Worm (Caenorhabditis elegans): ENCODE data around the gene rpl-35.
A peak's percentile ranks its signal among the peaks of the same experiment; 100 is the strongest.
"Not testable (repeated sequence)": the region's sequence is repeated elsewhere in the genome, so short reads cannot be mapped to it uniquely, and the experiment has no call there.

rpl-35 gene

DNA sequence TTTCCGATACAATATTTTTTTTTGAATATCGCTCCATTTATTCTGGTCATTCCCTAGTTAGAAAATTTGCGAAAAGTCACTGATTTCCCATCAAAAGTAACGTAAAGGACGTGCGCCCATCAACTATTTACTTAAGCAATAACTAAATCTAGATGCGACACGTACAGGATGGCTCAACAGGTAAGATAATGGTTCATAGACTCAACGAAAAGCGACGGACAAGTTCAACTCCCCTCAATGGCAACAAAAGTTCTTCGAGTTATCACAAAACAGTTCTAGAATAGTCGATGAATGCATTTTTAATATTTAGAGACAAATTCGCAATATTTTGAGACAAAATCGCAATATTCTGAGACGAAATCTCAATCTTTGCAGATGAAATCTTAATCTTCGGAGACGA, 33.8 kb upstream of the rpl-35 start:
- not testable (repeated sequence) for TF ChIP-seq rpc-1 (optimal IDR thresholded peaks at IDR 0.05)
- peak; percentile 44 for TF ChIP-seq rpc-1 (tag; optimal IDR thresholded peaks at IDR 0.05)
- TF ChIP-seq tbp1 (GFP tag; optimal IDR thresholded peaks at IDR 0.05) = peak; percentile 39
- TF ChIP-seq lin-26 (GFP tag; IDR thresholded peaks at IDR 0.05) = peak; percentile 74; the same call in 1 of the 2 replicates
- TF ChIP-seq B0261.1 (tag; optimal IDR thresholded peaks at IDR 0.05) = peak; percentile 43

DNA sequence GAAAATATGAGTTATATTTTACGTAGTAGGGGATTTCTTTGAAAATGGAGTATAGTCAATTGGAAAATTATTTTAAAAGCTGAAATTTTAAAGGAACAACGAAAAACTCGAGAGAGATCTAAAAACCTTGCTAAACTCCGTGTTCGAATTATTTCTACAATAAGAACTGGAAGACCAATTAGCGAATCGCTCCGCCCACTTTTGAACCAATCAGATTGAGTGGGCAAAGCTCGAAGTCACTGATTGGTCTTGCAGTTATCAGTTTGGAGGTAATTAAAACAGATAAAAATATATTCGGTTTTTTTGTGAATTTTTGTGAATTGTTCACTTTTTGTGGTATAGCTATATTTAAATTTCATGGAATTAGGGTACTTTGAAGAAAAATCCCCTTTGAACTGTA, 31.6 kb upstream of the rpl-35 start:
- TF ChIP-seq pbrm-1 (GFP tag; IDR thresholded peaks at IDR 0.05) (no peak), madf-3 (GFP tag; IDR thresholded peaks at IDR 0.05) (no peak), cebp-2 (GFP tag; IDR thresholded peaks at IDR 0.05) (no peak), mel-28 (tag; optimal IDR thresholded peaks at IDR 0.05; ENCODE audit: borderline replicate concordance) (no peak), F10E7.11 (tag; optimal IDR thresholded peaks at IDR 0.05) (no peak), athp-1 (tag; optimal IDR thresholded peaks at IDR 0.05) (no peak), madf-8 (GFP tag; conservative IDR thresholded peaks at IDR 0.05) (no peak), ztf-26 (tag; optimal IDR thresholded peaks at IDR 0.05) (no peak), nfya-1 (tag; optimal IDR thresholded peaks at IDR 0.05; ENCODE audit: borderline replicate concordance, insufficient read depth) (no peak), lin-40 (tag; optimal IDR thresholded peaks at IDR 0.05) (no peak), repo-1 (tag; optimal IDR thresholded peaks at IDR 0.05) (no peak)

DNA sequence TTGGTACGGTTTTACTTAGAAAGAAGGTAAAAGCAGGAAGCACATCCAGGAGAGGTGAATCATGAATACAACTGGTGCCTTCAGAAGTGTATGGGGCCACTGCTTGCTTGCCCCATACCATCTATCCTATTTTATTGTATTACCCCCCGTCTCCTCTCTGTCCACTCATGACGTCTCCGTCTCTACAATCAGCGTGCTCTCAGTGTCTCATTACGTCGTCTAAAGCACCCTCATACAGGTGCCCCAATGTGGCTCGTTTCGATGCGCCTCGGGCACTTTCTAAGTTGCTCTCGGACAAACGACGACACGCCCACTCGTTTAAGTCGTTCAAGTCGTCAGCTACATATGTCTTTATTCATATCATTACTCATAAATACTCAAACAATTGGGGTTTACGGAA, 30.9 kb upstream of the rpl-35 start:
- TF ChIP-seq dox-1 (GFP tag; IDR thresholded peaks at IDR 0.05) (no peak), ekl-4 (GFP tag; IDR thresholded peaks at IDR 0.05) (0 out of 2 replicates have a peak, but pooled peaks have one; percentile 15), tbp1 (GFP tag; optimal IDR thresholded peaks at IDR 0.05) (peak; percentile 30), ztf-18 (tag; optimal IDR thresholded peaks at IDR 0.05) (peak; percentile 3), F49E8.2 (tag; optimal IDR thresholded peaks at IDR 0.05; ENCODE audit: insufficient read depth) (no peak), madf-6 (GFP tag; IDR thresholded peaks at IDR 0.05) (peak; percentile 49), rcor-1 (GFP tag; IDR thresholded peaks at IDR 0.05) (no peak), ceh-27 (GFP tag; optimal IDR thresholded peaks at IDR 0.05) (no peak), hrde-1 (tag; optimal IDR thresholded peaks at IDR 0.05; ENCODE audit: borderline replicate concordance) (peak; percentile 61), F55B11.4 (tag; optimal IDR thresholded peaks at IDR 0.05; ENCODE audit: borderline replicate concordance, insufficient read depth) (no peak), F57C9.4 (tag; optimal IDR thresholded peaks at IDR 0.05) (no peak), hsf-1 (GFP tag; IDR thresholded peaks at IDR 0.05) (peak; percentile 65; the same call in 1 of the 2 replicates)

DNA sequence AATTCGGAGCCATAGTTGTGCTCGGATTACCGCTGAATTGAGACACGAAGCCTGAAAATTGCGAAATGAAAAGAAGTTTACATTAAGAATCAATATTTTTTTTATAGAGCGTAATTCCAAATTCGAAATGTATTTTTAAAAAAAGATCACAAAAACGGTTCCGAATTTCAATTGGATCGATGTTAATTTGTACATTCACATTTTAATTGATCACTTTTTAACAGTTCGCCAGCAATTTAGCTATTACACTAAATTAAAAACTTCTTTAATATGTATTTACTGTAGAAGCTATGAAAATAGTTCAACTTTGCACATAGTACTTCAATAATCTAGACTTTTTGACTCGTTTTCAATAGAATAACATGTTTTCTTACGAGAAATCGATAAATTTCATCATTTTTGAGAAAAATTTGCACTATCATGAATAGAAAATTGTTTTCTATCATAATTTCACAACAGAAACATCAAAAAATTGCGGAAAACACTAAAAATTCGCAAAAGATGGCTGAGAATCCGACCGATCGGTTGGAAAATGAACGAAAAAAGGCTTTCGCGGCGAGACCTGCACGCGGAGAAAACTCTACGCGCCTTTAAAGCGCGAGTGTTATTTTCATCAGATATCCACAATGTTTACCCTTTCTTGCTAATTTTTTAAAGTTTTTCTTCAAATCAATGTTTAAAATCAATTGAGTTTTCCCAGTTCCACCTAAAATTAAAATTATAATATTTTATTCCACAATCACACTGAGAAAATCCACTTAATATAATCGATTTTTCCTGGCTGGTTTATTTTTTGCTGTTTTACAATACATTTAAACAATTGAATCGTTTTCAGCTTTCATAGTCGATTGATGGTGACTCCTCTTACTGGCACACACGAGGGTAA, 26.1 kb upstream of the rpl-35 start, which contains the start of the genes egl-45 and kcmf-1:
egl-45 (minus strand) TSS at position 51 of the 886 bp plus-strand sequence.
kcmf-1 (plus strand) TSS at position 836 of the 886 bp plus-strand sequence.
- peak in 1 of 3 experiments; percentile 3 for TF ChIP-seq lin-35 (GFP tag; optimal IDR thresholded peaks at IDR 0.05)
- TF ChIP-seq ztf-22 (GFP tag; optimal IDR thresholded peaks at IDR 0.05) = no peak
- TF ChIP-seq F39B2.1 (GFP tag; IDR thresholded peaks at IDR 0.05) = no peak
- TF ChIP-seq lag-1 (GFP tag; IDR thresholded peaks at IDR 0.05) = no peak
- peak; percentile 15; the same call in 1 of the 2 replicates for TF ChIP-seq madf-6 (GFP tag; IDR thresholded peaks at IDR 0.05)
- no peak for TF ChIP-seq K11D2.4 (GFP tag; IDR thresholded peaks at IDR 0.05)
- no peak for TF ChIP-seq nhr-120 (GFP tag; IDR thresholded peaks at IDR 0.05)
- TF ChIP-seq F33H1.4 (GFP tag; IDR thresholded peaks at IDR 0.05) = peak; percentile 81
- no peak for TF ChIP-seq Y53G8AR.9 (GFP tag; conservative IDR thresholded peaks at IDR 0.05)
- peak; percentile 44 for TF ChIP-seq attf-5 (GFP tag; optimal IDR thresholded peaks at IDR 0.05)
- no peak for TF ChIP-seq lin-40 (tag; optimal IDR thresholded peaks at IDR 0.05)
- no peak for TF ChIP-seq D2030.7 (GFP tag; IDR thresholded peaks at IDR 0.05)
- no peak for TF ChIP-seq egrh-3 (GFP tag; IDR thresholded peaks at IDR 0.05)
- TF ChIP-seq efl-1 (GFP tag; optimal IDR thresholded peaks at IDR 0.05) = peak; percentile 8
